Worm (Caenorhabditis elegans): ENCODE data around the gene nspb-3.
"Not testable (repeated sequence)": the region's sequence is repeated elsewhere in the genome, so short reads cannot be mapped to it uniquely, and the experiment has no call there.

- TF ChIP-seq F49E8.2 (tag; optimal IDR thresholded peaks at IDR 0.05; ENCODE audit: borderline replicate concordance); fkh-10 (GFP tag; optimal IDR thresholded peaks at IDR 0.05); hif-1 (tag; optimal IDR thresholded peaks at IDR 0.05); lin-13 (GFP tag; optimal IDR thresholded peaks at IDR 0.05); nhr-25 (tag; optimal IDR thresholded peaks at IDR 0.05; ENCODE audit: borderline replicate concordance, insufficient read depth): not testable (repeated sequence)
Measured at ce11 chrIV:6597918-6598317, 3.1 kb upstream of the nspb-3 start, which contains the start of gene nspb-4.

All from whole organism, L4 larva.